Worm (Caenorhabditis elegans) whole organism, L3 larva: Measurements from ENCODE around the gene srh-223.

Experiments
- R02D3.7 ChIP-seq: fragments of 150-350 bp; optimal IDR thresholded peaks from 2 replicates; lab custom pipeline; 2014; ENCODE audit warnings: missing biosample characterization, missing genetic modification characterization
- ceh-82 ChIP-seq: fragments of 150-350 bp; optimal IDR thresholded peaks from 2 replicates; lab custom pipeline; 2014; ENCODE audit warnings: missing biosample characterization, missing genetic modification characterization
- ceh-9 ChIP-seq: sonication (generic microtip); optimal IDR thresholded peaks from 2 replicates; lab custom pipeline; 2018; ENCODE audit warnings: missing biosample characterization, missing genetic modification characterization
- daf-12 ChIP-seq: fragments of 150-350 bp; optimal IDR thresholded peaks from 2 replicates; lab custom pipeline; 2014; ENCODE audit warnings: missing biosample characterization, missing genetic modification reagents, missing genetic modification characterization
- eor-1 ChIP-seq, 2 experiments: fragments of 150-350 bp; optimal IDR thresholded peaks; 2 replicates each; lab custom pipeline; 2014 to 2018; ENCODE audit warnings: missing biosample characterization in 2 of 2, missing genetic modification characterization in 2 of 2
- hmg-11 ChIP-seq: sonication (generic microtip); optimal IDR thresholded peaks from 2 replicates; lab custom pipeline; 2016; ENCODE audit warnings: missing genetic modification characterization, missing compliant biosample characterization
- nhr-237 ChIP-seq: fragments of 150-350 bp; optimal IDR thresholded peaks from 2 replicates; lab custom pipeline; 2014; ENCODE audit warnings: missing biosample characterization, missing genetic modification characterization
- pha-4 ChIP-seq: fragments of 150-350 bp; optimal IDR thresholded peaks from 2 replicates; lab custom pipeline; 2014; ENCODE audit warnings: missing biosample characterization, missing genetic modification reagents, missing genetic modification characterization
- snpc-4 ChIP-seq: fragments of 150-350 bp; optimal IDR thresholded peaks from 2 replicates; lab custom pipeline; 2014; ENCODE audit warnings: missing biosample characterization, missing genetic modification characterization
- tbx-2 ChIP-seq: sonication (generic microtip); optimal IDR thresholded peaks from 2 replicates; lab custom pipeline; 2016; ENCODE audit warnings: mild to moderate bottlenecking, missing genetic modification characterization, missing compliant biosample characterization
- zag-1 ChIP-seq: fragments of 150-350 bp; optimal IDR thresholded peaks from 2 replicates; lab custom pipeline; 2014; ENCODE audit warnings: missing biosample characterization, missing genetic modification characterization

- TF ChIP-seq ceh-9 (no peak), eor-1 (tag; optimal IDR thresholded peaks at IDR 0.05; lab: Kevin White, UChicago) (no peak), ceh-82 (no peak), pha-4 (tag; lab: Kevin White, UChicago) (no peak), daf-12 (no peak), nhr-237 (tag; lab: Kevin White, UChicago) (no peak), R02D3.7 (peak; percentile 7), zag-1 (tag; lab: Kevin White, UChicago) (no peak), tbx-2 (tag; lab: Kevin White, UChicago) (no peak), hmg-11 (tag; lab: Kevin White, UChicago) (no peak), snpc-4 (no peak)
Observed at ce11 chrIV:4014341-4014826, 32.7 kb downstream of the srh-223 start.
